Fruit fly (Drosophila melanogaster) whole organism, pupa: ENCODE results near the gene Mur89F.

ENCODE experiments used
- CG10348 ChIP-seq: fragments of 200-800 bp; sonication (Bioruptor generic); IDR thresholded peaks from 2 replicates; pipeline ENCODE4 v1.3.6; 2022; ENCODE audit warnings: missing biosample characterization, missing genetic modification characterization
- CG12605 ChIP-seq: fragments of 200-800 bp; sonication (Bioruptor generic); IDR thresholded peaks from 2 replicates; pipeline ENCODE4 v1.3.6; 2022; ENCODE audit warnings: missing biosample characterization, missing genetic modification characterization
- CG13204 ChIP-seq: fragments of 200-800 bp; sonication (Bioruptor generic); optimal IDR thresholded peaks from 2 replicates; lab custom pipeline; 2018; ENCODE audit warnings: missing biosample characterization, mild to moderate bottlenecking, missing genetic modification characterization, moderate library complexity
- CG14655 ChIP-seq: fragments of 200-800 bp; sonication (Bioruptor generic); optimal IDR thresholded peaks from 3 replicates; lab custom pipeline; 2017; ENCODE audit warnings: mild to moderate bottlenecking, missing biosample characterization, missing genetic modification reagents, missing genetic modification characterization
- CG15710 ChIP-seq: fragments of 200-800 bp; sonication (Bioruptor generic); optimal IDR thresholded peaks from 2 replicates; lab custom pipeline; 2018; ENCODE audit warnings: missing biosample characterization, mild to moderate bottlenecking, missing genetic modification characterization, moderate library complexity
- CG17806 ChIP-seq: fragments of 200-800 bp; sonication (Bioruptor generic); optimal IDR thresholded peaks from 2 replicates; lab custom pipeline; 2018; ENCODE audit warnings: missing biosample characterization, mild to moderate bottlenecking, missing genetic modification characterization, moderate library complexity
- CG32121 ChIP-seq: fragments of 200-800 bp; sonication (Bioruptor generic); IDR thresholded peaks from 2 replicates; pipeline ENCODE4 v1.3.6; 2022; ENCODE audit warnings: missing biosample characterization, missing genetic modification characterization
- CG34367 ChIP-seq: fragments of 200-800 bp; sonication (Bioruptor generic); optimal IDR thresholded peaks from 2 replicates; lab custom pipeline; 2018; ENCODE audit warnings: missing biosample characterization, mild to moderate bottlenecking, missing genetic modification characterization
- CG4496 ChIP-seq: fragments of 200-800 bp; sonication (Bioruptor generic); IDR thresholded peaks from 3 replicates; pipeline ENCODE4 v1.3.6; 2022; ENCODE audit warnings: missing biosample characterization, missing genetic modification characterization
- CG8159 ChIP-seq: fragments of 200-800 bp; sonication (Bioruptor generic); optimal IDR thresholded peaks from 3 replicates; lab custom pipeline; 2018; ENCODE audit warnings: missing biosample characterization, mild to moderate bottlenecking, missing genetic modification characterization, moderate library complexity
- CG8301 ChIP-seq: fragments of 200-800 bp; sonication (Bioruptor generic); optimal IDR thresholded peaks from 2 replicates; lab custom pipeline; 2018; ENCODE audit warnings: missing biosample characterization, mild to moderate bottlenecking, missing genetic modification characterization
- CG9948 ChIP-seq: fragments of 200-800 bp; sonication (Bioruptor generic); optimal IDR thresholded peaks from 2 replicates; lab custom pipeline; 2018; ENCODE audit warnings: missing biosample characterization, mild to moderate bottlenecking, missing genetic modification characterization, moderate library complexity
- D1 ChIP-seq: fragments of 200-800 bp; sonication (Bioruptor generic); optimal IDR thresholded peaks from 2 replicates; lab custom pipeline; 2018; ENCODE audit warnings: missing biosample characterization, mild to moderate bottlenecking, missing genetic modification characterization, moderate library complexity
- EcR ChIP-seq: fragments of 200-800 bp; sonication (Bioruptor generic); optimal IDR thresholded peaks from 3 replicates; lab custom pipeline; 2019; ENCODE audit warnings: missing biosample characterization, missing genetic modification characterization, mild to moderate bottlenecking, moderate library complexity, missing genetic modification reagents
- Ets98B ChIP-seq: fragments of 200-800 bp; sonication (Bioruptor generic); IDR thresholded peaks from 2 replicates; pipeline ENCODE4 v1.3.6; 2022; ENCODE audit warnings: missing biosample characterization, missing genetic modification characterization
- Pif1A ChIP-seq: fragments of 200-800 bp; sonication (Bioruptor generic); optimal IDR thresholded peaks from 3 replicates; lab custom pipeline; 2016; ENCODE audit warnings: missing biosample characterization, missing genetic modification characterization
- Pif1B ChIP-seq: fragments of 200-800 bp; sonication (Bioruptor generic); optimal IDR thresholded peaks from 3 replicates; lab custom pipeline; 2016; ENCODE audit warnings: missing biosample characterization, missing genetic modification characterization
- Snoo ChIP-seq: fragments of 200-800 bp; sonication (Bioruptor generic); optimal IDR thresholded peaks from 3 replicates; lab custom pipeline; 2017; ENCODE audit warnings: missing biosample characterization, mild to moderate bottlenecking, missing genetic modification characterization, inconsistent platforms
- fd96Ca ChIP-seq: fragments of 200-800 bp; sonication (Bioruptor generic); IDR thresholded peaks from 3 replicates; pipeline ENCODE4 v1.3.6; 2022; ENCODE audit warnings: missing biosample characterization, missing genetic modification characterization
- gl ChIP-seq: fragments of 200-800 bp; sonication (Bioruptor generic); optimal IDR thresholded peaks from 2 replicates; lab custom pipeline; 2018; ENCODE audit warnings: missing biosample characterization, mild to moderate bottlenecking, missing genetic modification characterization
- rn ChIP-seq: fragments of 200-800 bp; sonication (Bioruptor generic); IDR thresholded peaks from 2 replicates; pipeline ENCODE4 v1.3.6; 2022; ENCODE audit warnings: missing biosample characterization, missing genetic modification characterization

Mur89F gene

DNA sequence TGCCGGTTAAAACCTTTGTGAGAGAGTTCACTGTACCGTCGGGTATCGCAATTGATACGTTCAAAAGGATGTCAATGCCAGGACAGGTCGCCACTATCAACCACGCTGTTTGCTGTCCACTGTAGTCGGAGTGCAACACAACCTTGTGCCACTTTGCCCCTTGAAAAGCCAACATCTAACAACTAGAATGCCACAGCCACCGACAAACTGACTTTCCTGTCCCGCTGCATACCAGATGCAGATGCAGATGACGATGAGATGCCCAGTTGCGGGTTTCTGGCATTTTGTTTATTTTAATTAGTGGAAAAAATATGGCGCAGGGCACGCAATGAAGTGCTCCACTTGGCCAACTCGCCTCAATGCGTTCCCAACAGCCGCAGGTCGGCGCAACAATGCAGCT is 21.0 kb upstream of the Mur89F start, which contains the start of gene CG31262:
Gene CG31262 (minus strand): TSS at position 101 of the 400 bp plus-strand sequence.
- TF ChIP-seq Ets98B (GFP tag; lab: Robert Waterston, UW) (no peak), CG10348 (GFP tag; lab: Robert Waterston, UW) (no peak), D1 (tag; lab: Kevin White, UChicago) (no peak), fd96Ca (GFP tag; lab: Robert Waterston, UW) (no peak)

DNA sequence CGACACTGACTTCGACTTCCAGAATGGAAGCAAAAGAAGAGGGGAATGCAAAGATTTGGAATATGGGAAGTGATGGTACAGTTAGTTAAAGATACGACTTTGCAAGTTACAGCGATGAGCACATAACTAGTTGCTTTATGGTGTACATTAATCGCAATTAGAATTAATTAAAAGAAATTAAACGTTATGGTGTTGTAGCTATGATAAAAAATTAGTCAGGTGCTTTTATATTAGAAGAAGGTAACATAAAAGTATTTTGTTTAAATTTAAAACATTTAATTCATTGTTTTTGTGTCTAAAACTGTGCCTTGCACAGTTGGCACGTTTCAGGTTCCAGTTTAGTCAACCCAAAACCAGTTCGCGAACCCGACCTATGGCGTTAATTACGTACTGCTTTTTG is 18.0 kb upstream of the Mur89F start:
- peak; percentile 43 for TF ChIP-seq CG8301
- TF ChIP-seq Pif1A (GFP tag; lab: Kevin White, UChicago) = peak; percentile 40
- TF ChIP-seq CG15710 (tag; lab: Kevin White, UChicago) = peak; percentile 42
- TF ChIP-seq CG4496 (GFP tag; lab: Robert Waterston, UW) = no peak
- no peak for TF ChIP-seq rn (GFP tag; lab: Robert Waterston, UW)
- peak; percentile 57 for TF ChIP-seq CG14655 (GFP tag; lab: Kevin White, UChicago)
- peak; percentile 22 for TF ChIP-seq CG17806
- TF ChIP-seq CG13204 (GFP tag; lab: Kevin White, UChicago) = no peak
- TF ChIP-seq CG9948 = no peak
- peak; percentile 67 for TF ChIP-seq CG8159 (tag; lab: Kevin White, UChicago)

DNA sequence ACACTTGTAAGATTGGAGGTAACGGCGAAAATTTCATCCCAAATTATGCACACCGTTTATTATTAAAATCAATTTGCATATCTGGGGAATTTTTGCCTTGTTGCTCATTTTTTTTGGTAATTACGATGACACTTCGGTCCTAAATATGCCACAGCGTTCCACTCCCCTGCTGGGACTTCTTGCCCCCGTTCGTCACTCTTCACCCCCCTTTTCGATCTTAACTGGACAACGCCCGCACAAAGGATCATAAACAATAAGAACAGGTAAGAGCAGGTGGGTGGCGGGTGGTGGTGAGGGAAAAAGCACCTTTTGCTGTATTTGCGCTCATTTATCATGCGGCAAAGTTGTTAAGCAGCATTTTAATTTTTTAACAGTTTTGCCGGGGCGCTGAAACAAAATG is 8.1 kb upstream of the Mur89F start:
- TF ChIP-seq CG9948 (no peak), CG10348 (GFP tag; lab: Robert Waterston, UW) (no peak), CG17806 (no peak), CG4496 (GFP tag; lab: Robert Waterston, UW) (no peak), gl (tag; lab: Kevin White, UChicago) (no peak), Snoo (tag; lab: Kevin White, UChicago) (no peak), rn (GFP tag; lab: Robert Waterston, UW) (no peak), CG13204 (GFP tag; lab: Kevin White, UChicago) (no peak), CG15710 (tag; lab: Kevin White, UChicago) (no peak), CG32121 (GFP tag; lab: Robert Waterston, UW) (no peak), CG8301 (no peak), Pif1A (GFP tag; lab: Kevin White, UChicago) (no peak), D1 (tag; lab: Kevin White, UChicago) (no peak), fd96Ca (GFP tag; lab: Robert Waterston, UW) (no peak), CG8159 (tag; lab: Kevin White, UChicago) (no peak), CG34367 (no peak)

DNA sequence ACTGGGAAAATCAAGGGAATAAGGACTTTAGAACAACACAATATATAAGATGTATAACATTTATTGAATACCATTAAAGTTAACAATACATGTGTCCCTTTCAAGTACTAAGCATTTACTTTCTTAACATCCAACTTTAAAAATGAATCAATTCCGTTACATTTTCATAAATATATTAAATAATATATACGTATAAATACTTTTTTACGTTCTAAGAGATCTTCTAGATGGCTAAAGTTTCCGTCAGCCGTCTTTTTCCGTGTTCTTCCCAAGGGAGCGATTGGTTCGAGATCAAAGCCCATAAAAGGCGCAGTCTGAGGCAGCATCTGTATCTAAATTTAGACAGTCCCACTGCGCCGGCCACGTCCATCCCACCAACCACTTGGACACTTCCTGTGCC is 4.9 kb upstream of the Mur89F start:
- TF ChIP-seq CG9948 = peak; percentile 39
- TF ChIP-seq fd96Ca (GFP tag; lab: Robert Waterston, UW) = no peak
- TF ChIP-seq CG34367 = peak; percentile 25
- TF ChIP-seq CG8159 (tag; lab: Kevin White, UChicago) = peak; percentile 61
- TF ChIP-seq CG15710 (tag; lab: Kevin White, UChicago) = peak; percentile 45
- peak; percentile 33 for TF ChIP-seq CG17806

DNA sequence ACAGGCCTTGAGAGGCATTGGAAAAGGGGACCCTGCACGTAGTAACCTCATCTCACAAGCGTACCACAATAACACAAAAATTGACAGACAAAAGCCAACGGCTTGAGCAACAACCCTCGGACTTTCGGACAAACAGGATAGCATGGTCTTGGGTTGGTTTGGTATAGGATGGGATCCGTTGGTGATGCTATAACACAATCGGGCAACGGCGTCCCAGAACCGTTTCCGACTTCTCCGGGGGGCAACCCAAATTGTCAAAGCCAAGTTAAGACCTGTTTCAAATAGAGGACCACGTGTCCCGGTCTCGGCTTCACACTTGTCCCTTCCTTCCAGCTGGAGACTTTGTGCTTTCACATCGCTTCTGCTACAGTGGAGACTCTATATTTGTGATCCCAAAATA is 4.3 kb downstream of the Mur89F start:
- TF ChIP-seq CG13204 (GFP tag; lab: Kevin White, UChicago) (no peak), fd96Ca (GFP tag; lab: Robert Waterston, UW) (no peak), EcR (no peak)

DNA sequence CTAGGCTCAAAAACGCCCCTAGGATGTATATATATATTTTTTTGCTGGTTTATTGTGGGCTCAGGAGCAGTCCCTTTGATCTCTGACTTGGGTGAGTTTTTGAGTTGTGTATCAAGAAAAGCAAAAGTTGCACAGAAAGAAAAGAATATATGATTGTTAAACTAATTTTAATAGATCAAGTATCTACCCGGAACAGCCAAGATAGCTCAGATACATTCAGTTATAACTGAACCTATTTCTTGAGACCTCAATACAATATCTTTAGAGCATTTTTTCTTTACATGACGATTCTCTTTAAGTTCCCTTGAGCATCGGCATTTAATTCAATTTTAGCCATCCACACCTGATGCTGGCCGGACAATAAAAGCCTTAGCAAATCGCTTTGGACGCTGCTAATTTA is 8.3 kb downstream of the Mur89F start:
- peak; percentile 41 for TF ChIP-seq CG15710 (tag; lab: Kevin White, UChicago)
- no peak for TF ChIP-seq Snoo (tag; lab: Kevin White, UChicago)
- peak; percentile 54 for TF ChIP-seq CG17806
- peak; percentile 55 for TF ChIP-seq CG8159 (tag; lab: Kevin White, UChicago)
- no peak for TF ChIP-seq CG12605
- peak; percentile 19 for TF ChIP-seq CG34367
- TF ChIP-seq CG9948 = peak; percentile 47

DNA sequence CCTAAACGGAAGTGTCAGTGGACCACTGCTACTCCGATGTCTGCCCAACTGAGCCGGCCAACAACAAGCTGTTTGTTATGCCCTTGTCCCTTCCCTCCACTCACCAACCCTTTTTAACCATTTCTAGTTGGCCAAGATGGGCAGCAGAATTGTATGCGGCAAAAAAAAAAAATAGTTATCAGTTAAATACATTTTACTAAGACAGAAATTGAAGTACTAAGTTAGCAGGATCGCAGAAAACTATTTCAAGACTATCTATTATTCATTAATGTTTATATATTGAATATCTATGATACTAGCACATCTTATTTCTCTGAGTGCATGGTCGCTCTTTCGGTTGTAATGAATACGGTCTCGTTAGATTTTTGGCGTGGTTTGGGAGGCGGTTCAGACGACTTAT is 9.9 kb downstream of the Mur89F start:
- peak; percentile 42 for TF ChIP-seq CG14655 (GFP tag; lab: Kevin White, UChicago)
- peak; percentile 47 for TF ChIP-seq CG17806
- no peak for TF ChIP-seq CG34367
- no peak for TF ChIP-seq CG4496 (GFP tag; lab: Robert Waterston, UW)
- TF ChIP-seq CG32121 (GFP tag; lab: Robert Waterston, UW) = no peak
- no peak for TF ChIP-seq CG15710 (tag; lab: Kevin White, UChicago)
- TF ChIP-seq CG8159 (tag; lab: Kevin White, UChicago) = no peak
- no peak for TF ChIP-seq D1 (tag; lab: Kevin White, UChicago)
- TF ChIP-seq Ets98B (GFP tag; lab: Robert Waterston, UW) = no peak
- TF ChIP-seq CG8301 = peak; percentile 14
- peak; percentile 43 for TF ChIP-seq Pif1B (GFP tag; lab: Kevin White, UChicago)
- TF ChIP-seq Pif1A (GFP tag; lab: Kevin White, UChicago) = peak; percentile 39
- TF ChIP-seq rn (GFP tag; lab: Robert Waterston, UW) = no peak
- peak; percentile 8 for TF ChIP-seq CG9948
